Worm (Caenorhabditis elegans): ENCODE data around the gene Y57G11C.1147.

Gene Y57G11C.1147

DNA sequence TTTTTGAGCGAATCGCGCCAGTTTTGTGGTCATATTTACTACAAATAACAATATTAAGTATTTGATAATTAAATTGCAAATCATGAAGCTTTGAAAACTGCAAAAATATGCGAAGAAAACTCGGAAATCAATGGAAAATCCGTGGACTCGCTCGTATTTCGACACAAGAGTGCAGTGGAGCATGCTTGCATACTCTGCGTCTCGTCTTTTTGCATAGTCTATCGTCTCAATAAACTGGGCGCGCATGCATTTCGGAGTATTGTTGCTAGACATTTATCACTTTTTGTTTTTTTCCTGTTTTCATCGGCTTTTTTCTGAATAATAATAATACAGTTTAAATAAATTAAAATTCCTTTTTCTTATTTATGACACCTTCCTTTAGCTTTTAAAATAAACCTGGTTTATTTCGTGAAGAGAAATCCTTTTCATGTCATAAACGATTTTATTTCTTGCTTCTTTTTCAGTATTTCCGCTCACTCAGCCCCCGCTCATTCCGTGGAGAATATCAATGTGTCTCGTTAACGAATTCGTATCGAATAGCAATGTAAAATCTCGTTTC lies 29.5 kb downstream of the Y57G11C.1147 start, which contains the start of the genes mrps-7 and Y57G11C.3:
Gene mrps-7 (minus strand): TSS at position 38 of the 559 bp plus-strand sequence.
Gene Y57G11C.3 (plus strand): TSS at position 509 of the 559 bp plus-strand sequence.
- TF ChIP-seq nhr-90 (tag; optimal IDR thresholded peaks at IDR 0.05; ENCODE audit: poor library complexity) (peak; percentile 96), nhr-20 (tag; optimal IDR thresholded peaks at IDR 0.05) (peak; percentile 96), lin-39 (tag; optimal IDR thresholded peaks at IDR 0.05) (peak; percentile 89), ceh-63 (GFP tag; optimal IDR thresholded peaks at IDR 0.05) (no peak), fkh-10 (GFP tag; optimal IDR thresholded peaks at IDR 0.05) (peak; percentile 88), nhr-85 (tag) (peak; percentile 96), tbx-2 (tag; optimal IDR thresholded peaks at IDR 0.05) (peak; percentile 95), snu-23 (GFP tag; optimal IDR thresholded peaks at IDR 0.05) (peak; percentile 97), unc-86 (tag; optimal IDR thresholded peaks at IDR 0.05) (peak; percentile 93), ama-1 (optimal IDR thresholded peaks at IDR 0.05) (peak; percentile 84), irx-1 (tag; optimal IDR thresholded peaks at IDR 0.05) (peak; percentile 89), swsn-7 (tag; optimal IDR thresholded peaks at IDR 0.05) (peak; percentile 96), sox-4 (tag; optimal IDR thresholded peaks at IDR 0.05) (peak; percentile 71), nhr-12 (tag; optimal IDR thresholded peaks at IDR 0.05) (peak; percentile 33), egl-27 (tag; optimal IDR thresholded peaks at IDR 0.05) (peak; percentile 48 to 67), mab-9 (GFP tag; IDR thresholded peaks at IDR 0.05) (peak; percentile 82), zip-4 (GFP tag; optimal IDR thresholded peaks at IDR 0.05) (peak; percentile 92), dpl-1 (GFP tag; optimal IDR thresholded peaks at IDR 0.05) (peak; percentile 81 to 86 (median 86)), lin-35 (GFP tag; optimal IDR thresholded peaks at IDR 0.05) (peak; percentile 89 to 94), nhr-71 (tag; optimal IDR thresholded peaks at IDR 0.05) (peak; percentile 97), nhr-47 (tag; optimal IDR thresholded peaks at IDR 0.05) (peak; percentile 97), snpc-4 (tag; optimal IDR thresholded peaks at IDR 0.05) (peak; percentile 89), sptf-1 (tag; optimal IDR thresholded peaks at IDR 0.05) (no peak), hpl-2 (GFP tag; optimal IDR thresholded peaks at IDR 0.05) (peak; percentile 94), unc-98 (GFP tag; IDR thresholded peaks at IDR 0.05) (no peak), aha-1 (tag; optimal IDR thresholded peaks at IDR 0.05) (peak; percentile 71), lir-3 (tag; optimal IDR thresholded peaks at IDR 0.05; ENCODE audit: poor library complexity) (peak; percentile 71), hlh-17 (GFP tag; optimal IDR thresholded peaks at IDR 0.05; ENCODE audit: borderline replicate concordance) (no peak), aly-2 (tag; optimal IDR thresholded peaks at IDR 0.05) (peak; percentile 94), unc-30 (tag; optimal IDR thresholded peaks at IDR 0.05) (no peak), nhr-77 (tag; optimal IDR thresholded peaks at IDR 0.05) (peak; percentile 93), nhr-19 (GFP tag; conservative IDR thresholded peaks at IDR 0.05) (peak; percentile 94), fkh-4 (tag; optimal IDR thresholded peaks at IDR 0.05; ENCODE audit: borderline replicate concordance) (peak; percentile 57), ceh-90 (tag; optimal IDR thresholded peaks at IDR 0.05) (peak; percentile 50), ets-5 (GFP tag; IDR thresholded peaks at IDR 0.05) (no peak), efl-3 (GFP tag; optimal IDR thresholded peaks at IDR 0.05) (no peak), nhr-28 (tag; optimal IDR thresholded peaks at IDR 0.05) (no peak), hlh-4 (tag; optimal IDR thresholded peaks at IDR 0.05) (no peak), C34B4.2 (tag; optimal IDR thresholded peaks at IDR 0.05) (peak; percentile 54), nhr-237 (tag; optimal IDR thresholded peaks at IDR 0.05) (peak; percentile 91), grh-1 (GFP tag; IDR thresholded peaks at IDR 0.05) (peak; percentile 88), C04F5.9 (tag; optimal IDR thresholded peaks at IDR 0.05) (peak; percentile 76), ceh-82 (tag; optimal IDR thresholded peaks at IDR 0.05) (peak; percentile 95 to 98 (median 98)), mep-1 (tag; optimal IDR thresholded peaks at IDR 0.05) (peak; percentile 90), F16B12.6 (tag; optimal IDR thresholded peaks at IDR 0.05) (peak; percentile 60), ztf-11 (tag; optimal IDR thresholded peaks at IDR 0.05) (peak in 1 of 2 experiments; percentile 72), zag-1 (tag; optimal IDR thresholded peaks at IDR 0.05) (peak; percentile 57), isw-1 (GFP tag; IDR thresholded peaks at IDR 0.05) (peak; percentile 96), xbp-1 (tag; optimal IDR thresholded peaks at IDR 0.05) (peak; percentile 94), fkh-8 (tag; optimal IDR thresholded peaks at IDR 0.05) (peak; percentile 95), ceh-88 (GFP tag; IDR thresholded peaks at IDR 0.05) (peak; percentile 83), nhr-84 (tag; optimal IDR thresholded peaks at IDR 0.05) (no peak), nhr-11 (tag; optimal IDR thresholded peaks at IDR 0.05) (peak; percentile 77)

All from whole organism, L1 larva.